Fruit fly (Drosophila melanogaster): ENCODE data around the gene Nufip.

Nufip gene

dm6 chr3L:18771095-18772013, 23.2 kb upstream of the Nufip start (continued):
- peak; percentile 34 for TF ChIP-seq Sry-β (GFP tag; optimal IDR thresholded peaks at IDR 0.05)
- TF ChIP-seq CG5180 (GFP tag; optimal IDR thresholded peaks at IDR 0.05): peak; percentile 18
- peak; percentile 21 for TF ChIP-seq CG15269 (tag; optimal IDR thresholded peaks at IDR 0.05)
- peak; percentile 57 for TF ChIP-seq chn (GFP tag; optimal IDR thresholded peaks at IDR 0.05)
- TF ChIP-seq CG13296 (GFP tag; optimal IDR thresholded peaks at IDR 0.05): peak; percentile 1
- no peak for TF ChIP-seq CG1647 (GFP tag; optimal IDR thresholded peaks at IDR 0.05)
- no peak for TF ChIP-seq CG14860 (GFP tag; IDR thresholded peaks at IDR 0.05; ENCODE audit: partially characterized antibody)
- TF ChIP-seq CG32767 (GFP tag; IDR thresholded peaks at IDR 0.05): peak; percentile 64
- no peak for TF ChIP-seq CG13424 (tag; optimal IDR thresholded peaks at IDR 0.05)
- peak; percentile 8 for TF ChIP-seq CG7745 (tag; optimal IDR thresholded peaks at IDR 0.05)
- no peak for TF ChIP-seq CG14014 (GFP tag; IDR thresholded peaks at IDR 0.05)
- TF ChIP-seq CG15514 (GFP tag; optimal IDR thresholded peaks at IDR 0.05): no peak
- peak; percentile 87 for TF ChIP-seq cg (GFP tag; optimal IDR thresholded peaks at IDR 0.05)
- TF ChIP-seq inv (GFP tag; IDR thresholded peaks at IDR 0.05; ENCODE audit: partially characterized antibody): no peak
- peak; percentile 4; the same call in 1 of the 3 replicates for TF ChIP-seq otp (GFP tag; IDR thresholded peaks at IDR 0.05)
- no peak for TF ChIP-seq CG10366 (GFP tag; IDR thresholded peaks at IDR 0.05)
- TF ChIP-seq CG17385 (GFP tag; optimal IDR thresholded peaks at IDR 0.05): peak; percentile 89
- no peak for TF ChIP-seq insv (GFP tag; optimal IDR thresholded peaks at IDR 0.05)
- TF ChIP-seq ranshi (GFP tag; IDR thresholded peaks at IDR 0.05): no peak
- peak; percentile 33 for TF ChIP-seq lab (GFP tag; optimal IDR thresholded peaks at IDR 0.05)
- TF ChIP-seq lov (optimal IDR thresholded peaks at IDR 0.05): no peak
- TF ChIP-seq lov (GFP tag; IDR thresholded peaks at IDR 0.05): peak; percentile 68; the same call in 1 of the 3 replicates
- no peak for TF ChIP-seq GATAe (GFP tag; conservative IDR thresholded peaks at IDR 0.05)
- no peak for TF ChIP-seq Gsc (GFP tag; IDR thresholded peaks at IDR 0.05)
- peak; percentile 55; the same call in 1 of the 2 replicates for TF ChIP-seq klu (GFP tag; IDR thresholded peaks at IDR 0.05)
- TF ChIP-seq zen (tag; optimal IDR thresholded peaks at IDR 0.05): no peak
- TF ChIP-seq pita (GFP tag; optimal IDR thresholded peaks at IDR 0.05): no peak
- peak in 1 of 2 experiments; percentile 88 for TF ChIP-seq Pdp1 (GFP tag; optimal IDR thresholded peaks at IDR 0.05)
- TF ChIP-seq CG31365 (tag; optimal IDR thresholded peaks at IDR 0.05): no peak
- TF ChIP-seq CG9797 (GFP tag; optimal IDR thresholded peaks at IDR 0.05): no peak
- no peak for TF ChIP-seq cas (GFP tag; IDR thresholded peaks at IDR 0.05)
- TF ChIP-seq CG32772 (GFP tag; IDR thresholded peaks at IDR 0.05): peak; percentile 55; the same call in 1 of the 2 replicates
- no peak for TF ChIP-seq CG1529 (GFP tag; optimal IDR thresholded peaks at IDR 0.05)
- TF ChIP-seq Awh (GFP tag; IDR thresholded peaks at IDR 0.05): peak; percentile 22; the same call in 1 of the 2 replicates
- no peak for TF ChIP-seq pnt (GFP tag; optimal IDR thresholded peaks at IDR 0.05)
- peak; percentile 34 for TF ChIP-seq dmrt11E (tag; optimal IDR thresholded peaks at IDR 0.05)
- no peak for TF ChIP-seq CG13123 (GFP tag; optimal IDR thresholded peaks at IDR 0.05)
- TF ChIP-seq CG8478 (optimal IDR thresholded peaks at IDR 0.05): peak; percentile 73
- peak; percentile 29; the same call in 1 of the 2 replicates for TF ChIP-seq Ptx1 (GFP tag; IDR thresholded peaks at IDR 0.05)
- no peak for TF ChIP-seq CG2116 (GFP tag; optimal IDR thresholded peaks at IDR 0.05)
- no peak for TF ChIP-seq ro (GFP tag; IDR thresholded peaks at IDR 0.05)
- peak; percentile 87 for TF ChIP-seq sqz (GFP tag; optimal IDR thresholded peaks at IDR 0.05)
- TF ChIP-seq C15 (GFP tag; IDR thresholded peaks at IDR 0.05): no peak
- no peak for TF ChIP-seq CG3726 (GFP tag; IDR thresholded peaks at IDR 0.05)
- no peak for TF ChIP-seq CG7786 (GFP tag; optimal IDR thresholded peaks at IDR 0.05)
- no peak for TF ChIP-seq CG2129 (GFP tag; IDR thresholded peaks at IDR 0.05; ENCODE audit: partially characterized antibody)
- TF ChIP-seq tio (GFP tag; optimal IDR thresholded peaks at IDR 0.05): no peak
- TF ChIP-seq sd (tag; optimal IDR thresholded peaks at IDR 0.05): peak; percentile 36
- no peak for TF ChIP-seq ase (GFP tag; IDR thresholded peaks at IDR 0.05)

All from whole organism, embryonic.